Fruit fly (Drosophila melanogaster) whole organism: ENCODE data around the gene CG6847.
A peak's percentile ranks its signal among the peaks of the same experiment; 100 is the strongest.
"Not testable (repeated sequence)": the region's sequence is repeated elsewhere in the genome, so short reads cannot be mapped to it uniquely, and the experiment has no call there.

Experiments used
- CG8478 ChIP-seq: fragments of >200 bp; optimal IDR thresholded peaks from 2 replicates; lab custom pipeline; 2018; ENCODE audit warnings: inconsistent platforms
- Dll ChIP-seq: fragments of >200 bp; optimal IDR thresholded peaks from 2 replicates; lab custom pipeline; 2017
- EcR ChIP-seq, 2 experiments: fragments of >200 bp; optimal IDR thresholded peaks; 2 replicates each; lab custom pipeline; 2017; ENCODE audit warnings: missing biosample characterization in 2 of 2, missing genetic modification characterization in 2 of 2, missing genetic modification reagents in 2 of 2
- pan ChIP-seq: fragments of >200 bp; optimal IDR thresholded peaks from 2 replicates; lab custom pipeline; 2017
- psq ChIP-seq: fragments of >200 bp; optimal IDR thresholded peaks from 2 replicates; lab custom pipeline; 2017
- usp ChIP-seq: fragments of >200 bp; optimal IDR thresholded peaks from 2 replicates; lab custom pipeline; 2017; ENCODE audit warnings: missing biosample characterization, missing genetic modification characterization, mixed read lengths

Gene CG6847

DNA sequence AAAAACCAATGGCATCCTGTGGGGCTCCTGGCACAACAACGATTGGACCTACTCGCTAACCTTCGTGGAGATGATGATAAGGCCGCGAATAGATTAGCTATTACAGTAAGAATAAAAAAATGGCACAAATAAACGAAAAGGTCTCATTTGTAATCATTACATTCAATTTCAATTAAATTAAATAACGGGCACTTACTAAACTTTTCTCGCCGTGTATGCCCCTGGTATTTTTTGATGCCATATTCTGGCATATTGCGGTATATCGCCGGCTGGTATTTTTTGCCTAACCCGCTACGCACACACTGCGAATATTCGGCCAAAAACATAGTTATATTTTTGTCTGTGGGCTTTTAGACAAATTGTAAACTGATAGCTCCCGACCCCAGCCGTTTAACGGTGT, 22.0 kb upstream of the CG6847 start, which contains the start of gene Gss1:
Gss1 (plus strand) TSS at position 301 of the 400 bp plus-strand sequence.
- not testable (repeated sequence) for TF ChIP-seq Dll (lab: Kevin White, UChicago); CG8478; usp (GFP tag; lab: Kevin White, UChicago)

DNA sequence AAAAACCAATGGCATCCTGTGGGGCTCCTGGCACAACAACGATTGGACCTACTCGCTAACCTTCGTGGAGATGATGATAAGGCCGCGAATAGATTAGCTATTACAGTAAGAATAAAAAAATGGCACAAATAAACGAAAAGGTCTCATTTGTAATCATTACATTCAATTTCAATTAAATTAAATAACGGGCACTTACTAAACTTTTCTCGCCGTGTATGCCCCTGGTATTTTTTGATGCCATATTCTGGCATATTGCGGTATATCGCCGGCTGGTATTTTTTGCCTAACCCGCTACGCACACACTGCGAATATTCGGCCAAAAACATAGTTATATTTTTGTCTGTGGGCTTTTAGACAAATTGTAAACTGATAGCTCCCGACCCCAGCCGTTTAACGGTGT, 11.9 kb upstream of the CG6847 start, which contains the start of gene Gss2:
Gss2 (plus strand) TSS at position 301 of the 400 bp plus-strand sequence.
- not testable (repeated sequence) for TF ChIP-seq Dll (lab: Kevin White, UChicago); usp (GFP tag; lab: Kevin White, UChicago); psq

DNA sequence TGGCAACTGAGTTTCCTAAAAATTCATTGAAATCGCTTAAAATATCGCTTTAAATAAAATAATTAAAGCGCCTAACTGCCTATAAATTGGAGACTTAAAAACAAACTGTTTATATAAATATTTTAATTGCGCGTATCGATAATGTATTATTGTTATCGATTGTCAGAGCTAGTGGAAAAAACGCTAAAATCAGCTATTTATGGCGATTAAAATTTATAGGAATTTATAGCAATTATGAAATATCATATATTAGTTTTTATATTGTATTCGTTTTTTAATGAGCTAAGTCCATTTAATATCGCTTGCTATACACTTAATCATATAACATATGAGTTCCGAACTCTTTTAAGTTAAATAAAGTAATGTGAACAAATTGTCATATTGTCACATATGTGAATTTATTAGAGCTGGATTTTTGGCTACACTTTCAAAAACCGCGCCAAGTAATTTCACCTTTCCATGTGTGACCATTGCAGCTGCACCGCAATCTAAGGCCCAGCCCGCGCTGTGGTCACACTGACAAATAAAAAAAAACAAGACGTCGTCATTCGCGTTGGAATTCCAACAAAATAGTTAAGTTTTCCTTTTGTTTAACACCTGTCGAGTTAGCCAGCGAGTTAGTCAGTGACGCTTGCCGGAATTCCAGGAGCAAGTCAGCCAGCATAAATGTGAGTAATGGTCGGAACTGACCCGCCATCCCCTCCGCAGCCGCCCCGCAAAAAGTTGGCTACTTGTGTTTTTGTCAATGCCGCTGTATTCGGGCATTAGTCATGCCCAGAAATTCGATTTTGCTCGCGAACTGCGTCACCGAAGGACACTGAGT, 3.9 kb upstream of the CG6847 start, which contains the start of the genes CG7772 and Vps4:
CG7772 (minus strand) TSS at position 78 of the 823 bp plus-strand sequence.
Vps4 (plus strand) TSS at position 509 of the 823 bp plus-strand sequence.
- no peak for TF ChIP-seq usp (GFP tag; lab: Kevin White, UChicago)
- no peak for TF ChIP-seq Dll (lab: Kevin White, UChicago)
- TF ChIP-seq psq, result no peak
- TF ChIP-seq CG8478, result no peak
- no peak for TF ChIP-seq EcR (GFP tag; optimal IDR thresholded peaks at IDR 0.05; lab: Kevin White, UChicago)
- TF ChIP-seq pan (lab: Kevin White, UChicago), result no peak

DNA sequence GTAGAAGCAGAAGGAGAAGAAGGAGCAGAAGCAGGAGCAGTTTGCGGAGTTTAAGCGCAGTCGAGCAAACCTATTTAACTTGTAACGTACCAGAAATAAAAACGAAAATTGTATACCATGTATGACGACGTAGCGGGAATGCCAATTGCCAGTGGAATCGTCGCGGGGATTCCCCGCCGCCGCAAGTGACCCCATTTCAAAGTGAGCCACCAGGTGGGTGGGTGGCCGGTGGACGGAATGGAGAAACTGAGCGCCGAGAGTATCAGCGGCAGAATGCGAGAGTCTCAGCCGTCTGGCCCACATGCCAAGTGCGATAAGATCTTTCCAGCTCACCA, 689 bp upstream of the CG6847 start:
- TF ChIP-seq EcR (GFP tag; optimal IDR thresholded peaks at IDR 0.05; lab: Kevin White, UChicago) (no peak), Dll (lab: Kevin White, UChicago) (peak; percentile 3), psq (no peak), CG8478 (no peak)

DNA sequence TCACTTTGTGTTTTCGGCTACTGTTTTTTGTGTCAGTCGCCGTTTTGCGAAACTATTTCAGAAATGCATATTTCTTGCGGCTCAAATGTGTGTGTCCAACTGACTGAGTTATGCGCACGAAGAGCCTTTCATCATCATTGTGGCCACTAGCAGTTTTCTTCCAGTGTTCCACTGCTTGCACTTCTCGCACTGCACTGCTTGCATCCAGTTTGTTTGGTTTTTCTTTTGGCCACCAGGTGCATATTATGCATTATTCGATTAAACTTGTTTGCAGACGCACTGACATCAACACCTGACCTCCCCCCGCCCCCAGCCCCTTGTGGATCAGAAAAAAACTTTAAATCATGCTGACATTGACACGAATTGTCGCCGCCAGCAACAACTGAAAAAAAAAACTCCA, 1.3 kb downstream of the CG6847 start:
- TF ChIP-seq usp (GFP tag; lab: Kevin White, UChicago), result no peak
- TF ChIP-seq CG8478, result no peak
- no peak for TF ChIP-seq pan (lab: Kevin White, UChicago)
- no peak for TF ChIP-seq psq

DNA sequence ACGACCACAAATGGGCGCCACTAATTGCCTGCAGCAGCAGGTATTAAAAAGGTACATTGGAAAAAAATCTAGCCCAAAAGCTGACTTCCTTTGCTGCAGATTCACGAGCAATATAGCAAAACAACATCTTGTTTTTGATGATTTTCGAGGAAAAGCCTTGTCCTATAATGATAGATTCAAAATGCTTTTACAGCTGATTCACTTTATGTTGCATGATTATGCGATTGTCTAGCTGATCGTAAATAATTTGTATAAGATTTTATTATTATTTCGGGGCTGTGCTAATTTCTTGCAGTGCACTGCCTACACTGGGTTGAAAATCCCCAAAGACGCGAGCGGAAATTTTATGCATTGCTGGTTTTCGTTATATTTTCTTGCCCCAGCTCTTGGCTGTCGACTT, 3.2 kb downstream of the CG6847 start:
- TF ChIP-seq EcR (GFP tag; optimal IDR thresholded peaks at IDR 0.05; lab: Kevin White, UChicago) (no peak), usp (GFP tag; lab: Kevin White, UChicago) (no peak), Dll (lab: Kevin White, UChicago) (no peak), psq (no peak), CG8478 (no peak), pan (lab: Kevin White, UChicago) (no peak)

DNA sequence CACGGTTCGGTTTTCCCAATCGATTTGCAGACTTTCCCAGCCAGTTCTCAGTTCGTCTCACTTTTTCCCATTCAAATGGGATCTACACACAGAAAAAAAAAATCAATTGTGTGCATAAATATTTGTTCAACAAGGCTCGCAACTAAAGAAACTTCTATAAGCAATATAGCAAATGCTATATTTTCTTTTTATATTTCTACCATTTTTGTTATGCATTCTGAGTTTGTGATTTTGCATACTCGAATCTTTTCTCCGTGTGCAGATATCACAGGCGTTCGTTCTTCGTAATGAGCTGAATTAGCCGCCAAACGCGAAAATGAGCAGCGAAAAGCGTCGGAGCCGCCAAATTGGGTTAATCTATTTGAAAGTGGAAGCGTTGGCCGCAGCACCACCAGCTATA, 4.7 kb downstream of the CG6847 start:
- TF ChIP-seq CG8478 (no peak), EcR (GFP tag; optimal IDR thresholded peaks at IDR 0.05; lab: Kevin White, UChicago) (no peak), psq (no peak), usp (GFP tag; lab: Kevin White, UChicago) (no peak), pan (lab: Kevin White, UChicago) (no peak), Dll (lab: Kevin White, UChicago) (no peak)

DNA sequence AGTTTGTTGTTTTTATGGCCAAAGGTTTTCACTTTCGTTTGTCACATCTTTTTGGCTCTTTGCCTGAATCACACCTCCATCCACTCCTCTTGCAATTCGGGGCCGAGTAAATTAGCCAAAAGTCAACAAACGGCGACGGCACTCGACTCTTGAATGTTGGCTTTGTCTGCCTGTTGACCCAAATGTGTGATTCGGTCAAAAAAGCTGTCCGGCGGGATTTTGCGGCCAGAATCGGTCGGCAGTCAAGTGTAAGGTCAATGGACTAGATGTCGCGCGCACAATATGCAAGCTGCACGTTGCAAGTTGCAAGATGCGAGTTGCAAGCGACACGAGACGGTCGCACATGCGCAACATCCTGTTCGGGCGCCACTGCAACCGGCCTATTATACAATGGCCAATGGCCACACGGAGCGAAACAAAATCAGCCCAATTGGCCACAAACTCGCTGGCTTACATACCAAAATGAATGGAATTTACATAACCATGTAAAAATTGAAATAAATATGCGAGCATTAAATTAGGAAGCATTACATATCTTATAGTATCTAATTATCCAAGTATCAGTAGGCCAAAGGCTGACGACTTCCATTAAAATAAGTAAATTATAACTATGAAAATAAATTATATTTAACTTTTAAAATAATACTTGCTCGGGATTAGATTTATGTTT, 6.4 kb downstream of the CG6847 start:
- TF ChIP-seq Dll (lab: Kevin White, UChicago), result no peak
- TF ChIP-seq EcR (GFP tag; optimal IDR thresholded peaks at IDR 0.05; lab: Kevin White, UChicago), result peak in 1 of 2 experiments; percentile 62

DNA sequence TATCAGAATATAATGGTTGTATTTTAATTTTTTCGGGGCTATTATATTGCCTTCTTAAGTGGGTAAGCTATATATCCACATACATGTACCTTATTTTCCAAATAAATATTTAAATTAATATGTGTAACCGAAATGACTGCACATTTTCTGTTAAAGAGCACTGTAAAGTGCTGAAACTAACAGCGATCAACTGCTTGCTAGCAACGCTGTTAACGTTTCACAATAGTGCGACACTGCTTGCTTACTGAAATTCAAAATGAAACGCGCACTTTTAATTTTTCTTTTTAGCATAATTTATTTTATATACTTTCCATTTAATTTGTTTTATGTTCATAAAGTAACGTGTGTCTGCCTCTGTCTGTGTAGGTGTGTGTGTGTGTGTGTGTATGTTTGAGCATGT, 12.8 kb downstream of the CG6847 start:
- TF ChIP-seq CG8478, result no peak
- TF ChIP-seq Dll (lab: Kevin White, UChicago), result no peak
- TF ChIP-seq psq, result no peak
- no peak for TF ChIP-seq pan (lab: Kevin White, UChicago)
- TF ChIP-seq EcR (GFP tag; optimal IDR thresholded peaks at IDR 0.05; lab: Kevin White, UChicago), result no peak
- no peak for TF ChIP-seq usp (GFP tag; lab: Kevin White, UChicago)

DNA sequence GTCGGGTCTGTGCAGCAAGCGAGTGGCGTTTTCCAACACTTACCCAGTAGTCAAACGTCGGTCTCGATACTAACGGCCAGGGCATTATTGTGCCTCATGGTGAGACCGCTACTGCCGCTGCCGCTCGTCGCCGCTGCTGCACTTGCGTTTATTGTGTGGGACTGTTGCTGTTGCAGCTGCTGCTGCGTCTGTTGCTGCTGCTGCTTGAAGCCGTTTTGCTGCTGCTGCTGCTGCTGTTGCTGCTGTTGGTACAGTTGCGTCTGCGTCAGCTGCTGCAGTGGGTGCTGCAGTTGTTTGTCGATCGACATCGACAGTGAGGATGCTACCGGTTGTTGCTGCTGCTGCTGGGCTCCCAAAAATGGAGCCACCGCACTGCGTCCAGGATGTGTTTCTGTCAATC, 29.4 kb downstream of the CG6847 start:
- TF ChIP-seq pan (lab: Kevin White, UChicago) (no peak), EcR (GFP tag; optimal IDR thresholded peaks at IDR 0.05; lab: Kevin White, UChicago) (no peak), CG8478 (no peak), usp (GFP tag; lab: Kevin White, UChicago) (no peak), Dll (lab: Kevin White, UChicago) (no peak), psq (no peak)

DNA sequence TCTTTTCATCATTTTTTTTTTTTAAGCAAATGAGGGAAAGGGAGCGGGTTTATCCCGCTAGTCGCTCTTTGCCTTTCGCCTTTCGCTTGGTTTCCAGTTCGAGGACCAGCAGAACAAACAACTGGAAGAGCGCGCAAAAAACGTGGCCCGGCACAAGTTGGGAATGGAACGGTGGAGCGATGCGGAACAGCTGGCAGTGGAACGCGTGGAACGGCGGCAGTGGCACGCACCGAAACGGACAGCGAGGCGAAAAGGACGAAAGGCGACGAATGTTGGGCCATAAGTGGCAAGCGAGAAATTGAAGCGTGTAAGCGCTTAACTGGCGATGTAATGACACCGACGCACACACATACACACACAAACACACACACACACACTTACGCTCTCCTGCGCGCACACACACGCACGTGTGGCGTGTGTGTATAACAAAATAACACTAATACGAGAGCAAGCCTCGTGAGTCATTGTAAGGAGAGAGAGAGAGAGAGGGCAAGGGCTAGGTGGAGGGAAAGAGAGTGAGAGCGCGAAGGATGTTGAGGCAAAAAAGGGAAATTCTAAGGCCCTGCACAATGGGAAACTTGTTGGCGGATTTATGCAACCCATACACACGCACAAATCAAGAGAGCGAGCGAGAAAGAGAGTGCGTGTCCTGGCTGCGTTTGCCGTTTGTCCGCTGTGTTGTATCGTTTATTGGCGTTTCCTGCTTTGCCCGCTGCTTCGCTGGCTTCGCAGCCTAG, 51.9 kb downstream of the CG6847 start:
- TF ChIP-seq usp (GFP tag; lab: Kevin White, UChicago) (no peak), psq (no peak), pan (lab: Kevin White, UChicago) (no peak), CG8478 (no peak), Dll (lab: Kevin White, UChicago) (no peak), EcR (GFP tag; optimal IDR thresholded peaks at IDR 0.05; lab: Kevin White, UChicago) (no peak)

DNA sequence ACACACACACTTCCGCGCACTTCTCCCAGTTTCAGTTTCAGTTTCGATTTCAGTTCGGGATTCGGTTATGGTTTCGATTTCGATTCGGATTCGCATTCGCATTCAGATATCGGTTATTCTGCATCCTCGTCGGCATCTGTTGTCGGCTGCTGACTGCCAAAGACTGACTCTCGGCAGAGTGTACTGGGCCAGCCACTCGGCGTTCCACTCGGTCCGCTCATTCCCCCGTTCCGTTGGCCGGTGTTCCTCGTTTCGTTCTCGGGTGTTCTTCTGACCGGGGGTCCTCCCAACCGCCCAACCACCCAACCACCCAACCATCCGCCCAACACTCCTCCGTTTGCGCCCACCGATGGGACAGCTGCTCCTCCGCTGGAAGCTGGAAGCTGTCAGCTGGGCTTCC, 55.8 kb downstream of the CG6847 start:
- TF ChIP-seq CG8478, result no peak
- no peak for TF ChIP-seq psq
- no peak for TF ChIP-seq usp (GFP tag; lab: Kevin White, UChicago)
- TF ChIP-seq Dll (lab: Kevin White, UChicago), result no peak
- no peak for TF ChIP-seq EcR (GFP tag; optimal IDR thresholded peaks at IDR 0.05; lab: Kevin White, UChicago)
- no peak for TF ChIP-seq pan (lab: Kevin White, UChicago)
